Worm (Caenorhabditis elegans) whole organism, midembryonic: ENCODE measurements around the gene C53B7.3.

Experiments
- T22C8.4 ChIP-seq: fragments of 200-800 bp; sonication (Bioruptor generic); IDR thresholded peaks from 2 replicates; pipeline ENCODE4 v1.3.6; 2022; ENCODE audit warnings: missing genetic modification characterization, missing compliant biosample characterization
- cog-1 ChIP-seq: sonication (generic microtip); optimal IDR thresholded peaks from 2 replicates; lab custom pipeline; 2016; ENCODE audit warnings: missing genetic modification characterization, missing compliant biosample characterization
- flt-1 ChIP-seq: fragments of 200-800 bp; sonication (Bioruptor generic); IDR thresholded peaks from 2 replicates; pipeline ENCODE4 v1.3.6; 2022; ENCODE audit warnings: missing genetic modification characterization, missing compliant biosample characterization
- klf-2 ChIP-seq: fragments of 200-800 bp; sonication (Bioruptor generic); conservative IDR thresholded peaks from 2 replicates; pipeline ENCODE4 v1.3.6; 2022; ENCODE audit warnings: missing genetic modification reagents, missing genetic modification characterization, missing compliant biosample characterization
- med-1 ChIP-seq: sonication (generic microtip); optimal IDR thresholded peaks from 2 replicates; lab custom pipeline; 2017; ENCODE audit warnings: missing genetic modification characterization, mild to moderate bottlenecking, missing compliant biosample characterization, antibody characterized with exemption, missing genetic modification reagents; ENCODE audit not compliant: insufficient read depth
- ref-1 ChIP-seq: fragments of 200-800 bp; sonication (Bioruptor generic); conservative IDR thresholded peaks from 2 replicates; pipeline ENCODE4 v1.3.6; 2022; ENCODE audit warnings: missing genetic modification reagents, missing genetic modification characterization, missing compliant biosample characterization
- tab-1 ChIP-seq: fragments of 200-800 bp; sonication (Bioruptor generic); IDR thresholded peaks from 2 replicates; pipeline ENCODE4 v1.3.6; 2022; ENCODE audit warnings: missing genetic modification characterization, missing compliant biosample characterization
- ztf-23 ChIP-seq: fragments of 200-800 bp; sonication (Bioruptor generic); IDR thresholded peaks from 2 replicates; pipeline ENCODE4 v1.3.6; 2022; ENCODE audit warnings: missing genetic modification reagents, missing genetic modification characterization, missing compliant biosample characterization
- ztf-29 ChIP-seq: fragments of 200-800 bp; sonication (Bioruptor generic); IDR thresholded peaks from 2 replicates; pipeline ENCODE4 v1.3.6; 2022; ENCODE audit warnings: missing genetic modification reagents, missing genetic modification characterization, missing compliant biosample characterization

C53B7.3 gene

ce11 chrX:6835166-6835565 lies 9.4 kb upstream of the C53B7.3 start, which contains the start of gene F41B4.2:
Gene F41B4.2, minus strand, starts transcription at chrX:6835266.
- TF ChIP-seq ztf-23 (GFP tag; lab: Robert Waterston, UW): no peak
- TF ChIP-seq ref-1 (GFP tag; lab: Robert Waterston, UW): no peak
- no peak for TF ChIP-seq T22C8.4
- TF ChIP-seq flt-1 (GFP tag; lab: Robert Waterston, UW): no peak
- no peak for TF ChIP-seq klf-2 (GFP tag; lab: Robert Waterston, UW)
- no peak for TF ChIP-seq cog-1
- no peak for TF ChIP-seq ztf-29 (GFP tag; lab: Robert Waterston, UW)
- no peak for TF ChIP-seq tab-1
- TF ChIP-seq med-1 (GFP tag; lab: Kevin White, UChicago): no peak

DNA sequence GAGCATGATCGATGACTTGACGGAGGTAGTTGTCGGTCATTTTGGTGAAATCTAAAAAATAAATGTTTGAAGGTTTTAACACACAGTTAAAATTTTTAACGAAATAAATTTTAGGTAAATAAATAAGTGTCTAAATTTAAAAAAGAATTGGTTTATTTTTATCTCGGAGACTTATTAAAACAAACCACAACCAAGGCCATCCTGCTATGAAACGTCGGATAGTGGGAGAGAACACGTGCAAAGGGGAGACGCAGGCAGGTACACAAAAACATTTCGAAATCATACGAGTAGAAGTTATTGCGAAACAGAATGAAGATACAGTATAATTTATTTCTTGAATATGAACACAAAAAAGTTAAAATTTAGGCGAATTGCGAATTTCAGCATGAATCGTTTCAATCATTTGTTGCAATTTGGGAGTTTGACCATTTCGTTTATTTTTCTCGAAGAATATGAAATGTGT lies 8.5 kb upstream of the C53B7.3 start, which contains the start of gene F41B4.3:
Gene F41B4.3 (minus strand): TSS at position 51 of the 463 bp plus-strand sequence.
- no peak for TF ChIP-seq tab-1
- no peak for TF ChIP-seq ref-1 (GFP tag; lab: Robert Waterston, UW)
- no peak for TF ChIP-seq ztf-23 (GFP tag; lab: Robert Waterston, UW)
- TF ChIP-seq ztf-29 (GFP tag; lab: Robert Waterston, UW): no peak
- no peak for TF ChIP-seq T22C8.4
- no peak for TF ChIP-seq med-1 (GFP tag; lab: Kevin White, UChicago)
- no peak for TF ChIP-seq flt-1 (GFP tag; lab: Robert Waterston, UW)
- no peak for TF ChIP-seq klf-2 (GFP tag; lab: Robert Waterston, UW)
- TF ChIP-seq cog-1: no peak

ce11 chrX:6840670-6841308 lies 3.8 kb upstream of the C53B7.3 start, which contains the start of the genes glr-6 and asg-2:
Gene glr-6, minus strand, starts transcription at chrX:6840720.
Gene asg-2, plus strand, starts transcription at chrX:6841258.
- no peak for TF ChIP-seq ref-1 (GFP tag; lab: Robert Waterston, UW)
- TF ChIP-seq cog-1: peak; percentile 47
- TF ChIP-seq flt-1 (GFP tag; lab: Robert Waterston, UW): 0 out of 2 replicates have a peak, but pooled peaks have one; percentile 53
- no peak for TF ChIP-seq med-1 (GFP tag; lab: Kevin White, UChicago)
- TF ChIP-seq tab-1: no peak
- TF ChIP-seq ztf-23 (GFP tag; lab: Robert Waterston, UW): no peak
- TF ChIP-seq T22C8.4: peak; percentile 87
- no peak for TF ChIP-seq klf-2 (GFP tag; lab: Robert Waterston, UW)
- no peak for TF ChIP-seq ztf-29 (GFP tag; lab: Robert Waterston, UW)

DNA sequence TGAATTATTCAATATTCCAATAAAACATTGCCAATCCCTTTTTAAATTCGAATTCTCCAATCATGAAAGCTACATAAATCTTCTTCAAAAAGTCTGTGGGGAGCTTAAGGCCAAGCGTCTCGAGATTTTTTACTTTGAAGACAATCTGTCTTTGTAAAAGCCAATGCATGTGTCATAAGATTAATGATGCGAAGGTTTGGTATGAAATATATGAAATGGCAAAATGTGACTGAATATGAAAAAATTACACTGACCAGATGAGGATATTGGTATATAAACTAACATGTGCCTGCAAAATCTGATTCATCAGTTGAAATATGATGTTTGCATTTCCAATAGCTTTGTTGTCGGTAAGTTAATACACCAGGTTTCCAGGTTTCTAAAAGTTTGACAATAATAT lies 1.4 kb downstream of the C53B7.3 start, which contains the start of gene C53B7.2:
Gene C53B7.2 (plus strand): TSS at position 301 of the 400 bp plus-strand sequence.
- TF ChIP-seq ztf-29 (GFP tag; lab: Robert Waterston, UW) (no peak), med-1 (GFP tag; lab: Kevin White, UChicago) (no peak), tab-1 (no peak), ref-1 (GFP tag; lab: Robert Waterston, UW) (no peak), T22C8.4 (no peak), cog-1 (no peak), flt-1 (GFP tag; lab: Robert Waterston, UW) (no peak), ztf-23 (GFP tag; lab: Robert Waterston, UW) (no peak), klf-2 (GFP tag; lab: Robert Waterston, UW) (no peak)

DNA sequence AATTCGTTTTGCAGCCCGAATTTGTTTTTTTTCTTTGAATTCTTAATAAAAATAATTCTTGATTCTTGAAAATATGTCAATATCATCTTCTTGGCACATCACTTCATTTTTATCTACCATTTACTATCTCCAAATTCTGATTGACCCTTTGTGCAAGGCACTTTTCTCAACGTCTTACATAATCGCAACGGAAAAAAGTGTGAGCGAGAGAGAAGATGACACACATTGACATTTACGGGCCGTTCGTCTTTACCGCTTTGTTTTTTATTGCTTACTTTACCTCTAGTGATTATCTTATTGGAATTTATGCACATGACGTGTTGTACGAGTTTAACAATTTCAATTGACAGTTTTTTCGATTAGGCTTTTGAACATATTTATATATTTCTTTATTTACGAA lies 4.0 kb downstream of the C53B7.3 start:
- no peak for TF ChIP-seq flt-1 (GFP tag; lab: Robert Waterston, UW)
- TF ChIP-seq T22C8.4: no peak
- TF ChIP-seq cog-1: no peak
- TF ChIP-seq ref-1 (GFP tag; lab: Robert Waterston, UW): no peak

DNA sequence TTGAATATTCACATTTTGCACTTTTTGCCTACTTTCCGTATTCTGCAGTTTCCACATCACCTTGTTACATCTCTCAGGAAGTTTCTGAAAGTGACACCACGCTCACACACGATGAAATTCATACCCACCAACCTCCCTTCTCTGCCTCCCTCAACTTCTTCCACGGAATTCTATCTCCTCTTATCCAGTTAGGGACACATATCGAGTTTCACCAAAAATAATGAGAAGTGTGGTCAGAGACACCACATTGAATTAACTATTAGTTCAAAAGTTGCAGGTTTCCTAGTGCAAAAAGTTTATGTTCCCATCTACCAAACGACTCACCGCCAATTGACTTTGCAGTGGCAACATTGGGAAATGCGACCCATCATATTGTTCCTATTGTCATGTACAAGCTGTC lies 5.9 kb downstream of the C53B7.3 start:
- TF ChIP-seq klf-2 (GFP tag; lab: Robert Waterston, UW) (no peak), T22C8.4 (no peak), flt-1 (GFP tag; lab: Robert Waterston, UW) (no peak), ztf-29 (GFP tag; lab: Robert Waterston, UW) (no peak), tab-1 (no peak), ref-1 (GFP tag; lab: Robert Waterston, UW) (no peak), ztf-23 (GFP tag; lab: Robert Waterston, UW) (no peak), cog-1 (no peak), med-1 (GFP tag; lab: Kevin White, UChicago) (no peak)

DNA sequence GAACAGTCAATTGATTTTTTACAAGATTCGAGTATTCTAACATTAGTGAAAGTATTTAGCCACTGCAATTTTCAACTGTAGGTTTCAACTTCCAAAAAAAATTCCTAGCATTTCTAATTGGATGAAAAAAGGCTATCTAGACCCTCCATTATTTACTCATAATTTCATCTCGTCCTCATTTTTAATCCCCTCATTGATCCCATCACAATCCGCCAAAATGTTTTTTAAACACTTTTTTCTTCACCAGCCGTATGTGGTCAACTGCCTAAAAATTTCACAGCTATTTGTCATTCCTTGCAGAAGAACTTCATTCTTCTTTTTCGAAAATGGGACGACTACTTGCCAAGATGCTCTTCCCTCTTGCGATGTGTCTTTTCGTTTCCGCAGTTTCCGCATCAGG lies 8.8 kb downstream of the C53B7.3 start, which contains the start of gene rig-3:
Gene rig-3 (plus strand): TSS at position 301 of the 400 bp plus-strand sequence.
- TF ChIP-seq klf-2 (GFP tag; lab: Robert Waterston, UW): no peak
- no peak for TF ChIP-seq cog-1
- no peak for TF ChIP-seq med-1 (GFP tag; lab: Kevin White, UChicago)
- no peak for TF ChIP-seq ref-1 (GFP tag; lab: Robert Waterston, UW)
- no peak for TF ChIP-seq T22C8.4
- no peak for TF ChIP-seq tab-1
- no peak for TF ChIP-seq ztf-29 (GFP tag; lab: Robert Waterston, UW)
- TF ChIP-seq flt-1 (GFP tag; lab: Robert Waterston, UW): no peak
- no peak for TF ChIP-seq ztf-23 (GFP tag; lab: Robert Waterston, UW)

ce11 chrX:6856793-6857192 lies 12.2 kb downstream of the C53B7.3 start:
- no peak for TF ChIP-seq ztf-23 (GFP tag; lab: Robert Waterston, UW)
- no peak for TF ChIP-seq ztf-29 (GFP tag; lab: Robert Waterston, UW)
- no peak for TF ChIP-seq flt-1 (GFP tag; lab: Robert Waterston, UW)

DNA sequence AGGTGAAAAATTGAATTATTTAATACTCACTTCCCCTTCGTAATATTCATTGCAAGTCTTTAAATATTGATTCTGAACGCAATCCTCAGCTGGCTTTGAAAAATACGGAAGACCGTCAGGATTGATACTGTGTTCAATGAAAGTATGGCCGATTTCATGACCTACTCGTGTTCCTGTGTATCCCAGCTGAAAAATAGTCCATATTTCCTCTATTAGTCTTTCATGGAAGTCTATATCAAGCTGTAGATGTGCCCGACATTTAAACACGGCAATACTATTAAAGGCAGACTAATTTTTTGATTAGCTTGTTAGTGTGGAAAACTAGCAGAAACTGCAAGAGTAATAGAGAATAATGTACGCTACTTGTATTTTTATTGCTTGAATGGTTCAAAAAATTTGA lies 17.0 kb downstream of the C53B7.3 start:
- TF ChIP-seq ztf-29 (GFP tag; lab: Robert Waterston, UW) (no peak), flt-1 (GFP tag; lab: Robert Waterston, UW) (no peak)

- no peak for TF ChIP-seq tab-1
- TF ChIP-seq klf-2 (GFP tag; lab: Robert Waterston, UW): no peak
- no peak for TF ChIP-seq ztf-29 (GFP tag; lab: Robert Waterston, UW)
- TF ChIP-seq T22C8.4: no peak
- TF ChIP-seq cog-1: no peak
- TF ChIP-seq med-1 (GFP tag; lab: Kevin White, UChicago): no peak
- no peak for TF ChIP-seq flt-1 (GFP tag; lab: Robert Waterston, UW)
- TF ChIP-seq ztf-23 (GFP tag; lab: Robert Waterston, UW): no peak
- no peak for TF ChIP-seq ref-1 (GFP tag; lab: Robert Waterston, UW)
Observed at ce11 chrX:6863032-6863431, 18.5 kb downstream of the C53B7.3 start, which contains the start of gene nep-4. Gene nep-4, minus strand, starts transcription at chrX:6863424.
